Worm (Caenorhabditis elegans) whole organism, early embryonic: ENCODE measurements around the gene srh-95.

Experiments used
- B0310.2 ChIP-seq: sonication (generic microtip); optimal IDR thresholded peaks from 2 replicates; lab custom pipeline; 2016; ENCODE audit warnings: mild to moderate bottlenecking, missing genetic modification characterization, missing compliant biosample characterization
- F13C5.2 ChIP-seq: sonication (generic microtip); optimal IDR thresholded peaks from 2 replicates; lab custom pipeline; 2017; ENCODE audit warnings: mild to moderate bottlenecking, missing genetic modification characterization, inconsistent platforms, missing compliant biosample characterization
- aly-1 ChIP-seq: sonication (generic microtip); optimal IDR thresholded peaks from 2 replicates; lab custom pipeline; 2016; ENCODE audit warnings: missing genetic modification characterization, missing compliant biosample characterization
- ama-1 ChIP-seq: fragments of 150-350 bp; optimal IDR thresholded peaks from 2 replicates; lab custom pipeline; 2014
- ceh-13 ChIP-seq: fragments of 200-800 bp; sonication (Bioruptor generic); optimal IDR thresholded peaks from 2 replicates; lab custom pipeline; 2018; ENCODE audit warnings: mild to moderate bottlenecking, missing genetic modification characterization, missing compliant biosample characterization
- ceh-36 ChIP-seq: sonication (generic microtip); optimal IDR thresholded peaks from 2 replicates; lab custom pipeline; 2016; ENCODE audit warnings: missing genetic modification characterization, inconsistent platforms, missing compliant biosample characterization
- flt-1 ChIP-seq: fragments of 200-800 bp; sonication (Bioruptor generic); IDR thresholded peaks from 2 replicates; pipeline ENCODE4 v1.3.6; 2022; ENCODE audit warnings: missing genetic modification characterization, missing compliant biosample characterization
- hmbx-1 ChIP-seq: sonication (generic microtip); optimal IDR thresholded peaks from 2 replicates; lab custom pipeline; 2016; ENCODE audit warnings: mild to moderate bottlenecking, missing genetic modification characterization, missing compliant biosample characterization
- hmg-4 ChIP-seq: fragments of 200-800 bp; sonication (Bioruptor generic); optimal IDR thresholded peaks from 2 replicates; lab custom pipeline; 2018; ENCODE audit warnings: mild to moderate bottlenecking, missing genetic modification characterization, missing compliant biosample characterization
- scrt-1 ChIP-seq: fragments of 200-800 bp; sonication (Bioruptor generic); IDR thresholded peaks from 2 replicates; pipeline ENCODE4 v1.3.6; 2022; ENCODE audit warnings: missing genetic modification characterization, missing compliant biosample characterization
- tbx-11 ChIP-seq: fragments of 200-800 bp; sonication (Bioruptor generic); IDR thresholded peaks from 2 replicates; pipeline ENCODE4 v1.3.6; 2022; ENCODE audit warnings: missing genetic modification characterization, missing compliant biosample characterization
- tbx-37 ChIP-seq: fragments of 200-800 bp; sonication (Bioruptor generic); conservative IDR thresholded peaks from 2 replicates; pipeline ENCODE4 v1.3.6; 2022; ENCODE audit warnings: missing genetic modification reagents, missing genetic modification characterization, missing compliant biosample characterization
- tra-4 ChIP-seq: sonication (generic microtip); optimal IDR thresholded peaks from 2 replicates; lab custom pipeline; 2017; ENCODE audit warnings: missing genetic modification characterization, missing compliant biosample characterization

- TF ChIP-seq ceh-13 (GFP tag; lab: Kevin White, UChicago) (no peak), scrt-1 (GFP tag; lab: Robert Waterston, UW) (no peak), ama-1 (lab: Kevin White, UChicago) (no peak), hmg-4 (GFP tag; lab: Kevin White, UChicago) (no peak), tbx-37 (GFP tag; lab: Robert Waterston, UW) (no peak), aly-1 (tag; lab: Kevin White, UChicago) (no peak), flt-1 (GFP tag; lab: Robert Waterston, UW) (no peak), hmbx-1 (tag; lab: Kevin White, UChicago) (no peak), tbx-11 (GFP tag; lab: Robert Waterston, UW) (no peak), ceh-36 (tag; lab: Kevin White, UChicago) (no peak), F13C5.2 (tag; lab: Kevin White, UChicago) (no peak), B0310.2 (no peak), tra-4 (tag; lab: Kevin White, UChicago) (no peak)
These were observed 19.8 kb downstream of the srh-95 start, which contains the start of gene T13F3.4 for ce11 chrV:16266514-16266913.
